Fruit fly (Drosophila melanogaster): ENCODE data around the gene Mtr4.

The Mtr4 gene

DNA sequence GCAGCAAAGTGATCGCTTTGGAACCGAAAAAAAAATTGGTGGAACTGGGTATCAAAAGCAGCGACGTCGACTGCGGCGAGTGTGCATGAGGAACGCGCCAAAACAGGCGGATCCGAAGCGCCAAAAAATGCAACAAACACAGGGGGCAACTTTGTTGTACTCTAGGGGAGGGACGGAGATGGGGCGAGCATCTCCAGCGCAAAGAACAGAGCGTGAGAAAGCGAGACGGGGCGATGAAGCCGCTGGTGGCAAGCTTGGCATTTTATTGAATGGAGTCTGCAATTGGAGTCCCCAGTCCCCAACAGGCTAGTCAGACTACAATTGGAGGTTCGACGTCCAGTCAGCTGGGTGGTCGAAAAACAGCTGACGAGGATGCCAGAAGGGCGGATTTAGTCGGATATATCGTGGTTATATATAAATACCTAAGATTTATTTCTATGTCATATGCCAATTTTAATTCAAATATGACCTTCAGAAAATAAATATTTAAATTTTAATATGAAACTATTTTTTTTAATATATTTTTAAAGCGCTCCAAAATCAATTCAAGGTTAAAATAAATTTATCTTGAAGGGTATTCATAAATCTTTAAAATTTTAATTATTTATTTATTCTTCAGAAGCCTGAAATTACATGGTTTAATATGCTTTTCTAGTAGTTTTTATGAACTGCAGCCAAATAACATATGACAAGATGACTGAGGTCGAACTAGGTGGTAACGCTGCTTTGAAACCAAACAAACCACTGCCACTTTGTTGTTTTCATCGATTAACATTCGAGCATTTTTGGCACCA, 5.3 kb upstream of the Mtr4 start (continued):
- no peak for TF ChIP-seq pnt (GFP tag; optimal IDR thresholded peaks at IDR 0.05)
- no peak for TF ChIP-seq fd64A (GFP tag; optimal IDR thresholded peaks at IDR 0.05)
- TF ChIP-seq tll (GFP tag; optimal IDR thresholded peaks at IDR 0.05): peak in 1 of 2 experiments; percentile 6
- TF ChIP-seq mirr (GFP tag; optimal IDR thresholded peaks at IDR 0.05): peak; percentile 10
- peak; percentile 90 for TF ChIP-seq az2 (GFP tag; optimal IDR thresholded peaks at IDR 0.05)
- no peak for TF ChIP-seq hkb (optimal IDR thresholded peaks at IDR 0.05)
- TF ChIP-seq hkb (GFP tag; IDR thresholded peaks at IDR 0.05): peak; percentile 76
- no peak for TF ChIP-seq CG43689 (GFP tag; IDR thresholded peaks at IDR 0.05)
- peak; percentile 96 for TF ChIP-seq CG8924 (tag; optimal IDR thresholded peaks at IDR 0.05)
- 0 out of 2 replicates have a peak, but pooled peaks have one; percentile 50 for TF ChIP-seq CG6272 (GFP tag; IDR thresholded peaks at IDR 0.05)
- peak; percentile 17 for TF ChIP-seq mam (GFP tag; optimal IDR thresholded peaks at IDR 0.05)
- no peak for TF ChIP-seq Opbp (GFP tag; IDR thresholded peaks at IDR 0.05; ENCODE audit: partially characterized antibody)
- TF ChIP-seq lola (GFP tag; optimal IDR thresholded peaks at IDR 0.05): peak in 1 of 3 experiments; percentile 98
- peak; percentile 17 for TF ChIP-seq BEAF-32 (GFP tag; optimal IDR thresholded peaks at IDR 0.05)
- TF ChIP-seq danr (GFP tag; IDR thresholded peaks at IDR 0.05): peak; percentile 61; the same call in 1 of the 2 replicates
- no peak for TF ChIP-seq p53 (GFP tag; optimal IDR thresholded peaks at IDR 0.05)
- peak; percentile 87 for TF ChIP-seq Ptx1 (GFP tag; IDR thresholded peaks at IDR 0.05)
- TF ChIP-seq BtbVII (GFP tag; optimal IDR thresholded peaks at IDR 0.05): peak; percentile 88
- peak; percentile 91 for TF ChIP-seq CG10209 (GFP tag; optimal IDR thresholded peaks at IDR 0.05)
- peak; percentile 54 for TF ChIP-seq pros (GFP tag; optimal IDR thresholded peaks at IDR 0.05)
- peak; percentile 42 for TF ChIP-seq CrebB (tag; optimal IDR thresholded peaks at IDR 0.05)
- TF ChIP-seq run (tag; optimal IDR thresholded peaks at IDR 0.05): peak; percentile 84
- TF ChIP-seq CG15514 (GFP tag; optimal IDR thresholded peaks at IDR 0.05): peak; percentile 60
- peak; percentile 97 for TF ChIP-seq gem (tag; optimal IDR thresholded peaks at IDR 0.05)
- peak; percentile 71 for TF ChIP-seq ssp (GFP tag; IDR thresholded peaks at IDR 0.05)
- TF ChIP-seq H2.0 (GFP tag; IDR thresholded peaks at IDR 0.05): peak; percentile 78
- peak; percentile 91 for TF ChIP-seq Hr3 (GFP tag; optimal IDR thresholded peaks at IDR 0.05)
- no peak for TF ChIP-seq pan (optimal IDR thresholded peaks at IDR 0.05)
- TF ChIP-seq pan (GFP tag; optimal IDR thresholded peaks at IDR 0.05 in 1 of 2, IDR thresholded peaks at IDR 0.05 in 1 of 2): peak in 1 of 2 experiments; percentile 78
- peak; percentile 50 for TF ChIP-seq CG15011 (GFP tag; optimal IDR thresholded peaks at IDR 0.05)
- peak; percentile 91 for TF ChIP-seq CG8388 (GFP tag; optimal IDR thresholded peaks at IDR 0.05)
- no peak for TF ChIP-seq ems (GFP tag; optimal IDR thresholded peaks at IDR 0.05)
- TF ChIP-seq CG30431 (GFP tag; optimal IDR thresholded peaks at IDR 0.05): peak; percentile 84
- TF ChIP-seq Fer3 (tag; optimal IDR thresholded peaks at IDR 0.05): peak; percentile 84
- no peak for TF ChIP-seq br (optimal IDR thresholded peaks at IDR 0.05)
- TF ChIP-seq Oli (tag; optimal IDR thresholded peaks at IDR 0.05): peak; percentile 93
- peak; percentile 43; the same call in 1 of the 2 replicates for TF ChIP-seq crol (GFP tag; IDR thresholded peaks at IDR 0.05)
- TF ChIP-seq CG16779 (GFP tag; IDR thresholded peaks at IDR 0.05): no peak
- no peak for TF ChIP-seq TFAM (GFP tag; optimal IDR thresholded peaks at IDR 0.05)
- TF ChIP-seq CG6175 (GFP tag; IDR thresholded peaks at IDR 0.05): no peak; the same call in 2 of the 3 replicates
- no peak for TF ChIP-seq da (GFP tag; optimal IDR thresholded peaks at IDR 0.05)
- TF ChIP-seq D19A (tag; optimal IDR thresholded peaks at IDR 0.05): peak; percentile 91
- TF ChIP-seq H15 (GFP tag; IDR thresholded peaks at IDR 0.05): peak; percentile 61; the same call in 1 of the 3 replicates
- TF ChIP-seq Bgb (GFP tag; IDR thresholded peaks at IDR 0.05; ENCODE audit: partially characterized antibody): no peak
- TF ChIP-seq stwl (tag; optimal IDR thresholded peaks at IDR 0.05): peak; percentile 40
- peak; percentile 92 for TF ChIP-seq CG6689 (GFP tag; IDR thresholded peaks at IDR 0.05)
- no peak for TF ChIP-seq Asciz (GFP tag; optimal IDR thresholded peaks at IDR 0.05)
- TF ChIP-seq gcm2 (GFP tag; optimal IDR thresholded peaks at IDR 0.05): peak; percentile 32
- 0 out of 3 replicates have a peak, but pooled peaks have one; percentile 32 for TF ChIP-seq otp (GFP tag; IDR thresholded peaks at IDR 0.05)
